Fruit fly (Drosophila melanogaster) whole organism, embryonic: ENCODE measurements around the gene CG9328.

ENCODE experiments used
- BEAF-32 ChIP-seq: fragments of 200-800 bp; sonication (Bioruptor generic); optimal IDR thresholded peaks from 3 replicates; lab custom pipeline; 2017; ENCODE audit warnings: missing biosample characterization, missing genetic modification characterization, mild to moderate bottlenecking, moderate library complexity, missing genetic modification reagents
- CG10147 ChIP-seq: fragments of 200-800 bp; sonication (Bioruptor generic); optimal IDR thresholded peaks from 2 replicates; lab custom pipeline; 2019; ENCODE audit warnings: missing biosample characterization, mild to moderate bottlenecking, missing genetic modification characterization, moderate library complexity
- CG10321 ChIP-seq: fragments of 200-800 bp; sonication (Bioruptor generic); IDR thresholded peaks from 2 replicates; pipeline ENCODE4 v1.3.6; 2022; ENCODE audit warnings: missing biosample characterization, missing genetic modification characterization
- CG10543 ChIP-seq: fragments of 200-800 bp; sonication (Bioruptor generic); optimal IDR thresholded peaks from 3 replicates; lab custom pipeline; 2017; ENCODE audit warnings: missing biosample characterization, mild to moderate bottlenecking, missing genetic modification characterization, moderate library complexity
- CG11504 ChIP-seq: fragments of 200-800 bp; sonication (Bioruptor generic); optimal IDR thresholded peaks from 3 replicates; lab custom pipeline; 2019; ENCODE audit warnings: missing biosample characterization, mild to moderate bottlenecking, missing genetic modification characterization, moderate library complexity
- CG11695 ChIP-seq: fragments of 200-800 bp; sonication (Bioruptor generic); IDR thresholded peaks from 3 replicates; pipeline ENCODE4 v1.3.6; 2022; ENCODE audit warnings: missing biosample characterization, missing genetic modification characterization
- CG13296 ChIP-seq: fragments of 200-800 bp; sonication (Bioruptor generic); optimal IDR thresholded peaks from 3 replicates; lab custom pipeline; 2018; ENCODE audit warnings: missing biosample characterization, mild to moderate bottlenecking, missing genetic modification characterization
- CG13424 ChIP-seq: fragments of 200-800 bp; sonication (Bioruptor generic); optimal IDR thresholded peaks from 2 replicates; lab custom pipeline; 2019; ENCODE audit warnings: missing biosample characterization, mild to moderate bottlenecking, missing genetic modification characterization, moderate library complexity
- CG13894 ChIP-seq: fragments of 200-800 bp; sonication (Bioruptor generic); optimal IDR thresholded peaks from 3 replicates; lab custom pipeline; 2018; ENCODE audit warnings: missing biosample characterization, mild to moderate bottlenecking, missing genetic modification characterization, moderate library complexity
- CG14667 ChIP-seq: fragments of 200-800 bp; sonication (Bioruptor generic); IDR thresholded peaks from 2 replicates; pipeline ENCODE4 v1.3.6; 2022; ENCODE audit warnings: missing biosample characterization, missing genetic modification characterization
- CG15073 ChIP-seq: fragments of 200-800 bp; sonication (Bioruptor generic); optimal IDR thresholded peaks from 2 replicates; lab custom pipeline; 2016; ENCODE audit warnings: missing biosample characterization, missing genetic modification characterization
- CG1602 ChIP-seq: fragments of 200-800 bp; sonication (Bioruptor generic); optimal IDR thresholded peaks from 3 replicates; lab custom pipeline; 2016; ENCODE audit warnings: missing biosample characterization, missing genetic modification characterization
- CG2120 ChIP-seq: fragments of 200-800 bp; sonication (Bioruptor generic); optimal IDR thresholded peaks from 3 replicates; lab custom pipeline; 2016; ENCODE audit warnings: missing biosample characterization, missing genetic modification characterization
- CG2678 ChIP-seq: fragments of 200-800 bp; sonication (Bioruptor generic); optimal IDR thresholded peaks from 3 replicates; lab custom pipeline; 2019; ENCODE audit warnings: missing biosample characterization, mild to moderate bottlenecking, missing genetic modification characterization, moderate library complexity
- CG3163 ChIP-seq: fragments of 200-800 bp; sonication (Bioruptor generic); optimal IDR thresholded peaks from 3 replicates; lab custom pipeline; 2016; ENCODE audit warnings: missing biosample characterization, missing genetic modification characterization
- CG32532 ChIP-seq: fragments of 200-800 bp; sonication (Bioruptor generic); IDR thresholded peaks from 2 replicates; pipeline ENCODE4 v1.3.6; 2022; ENCODE audit warnings: missing biosample characterization, missing genetic modification characterization
- CG42726 ChIP-seq: fragments of 200-800 bp; sonication (Bioruptor generic); IDR thresholded peaks from 2 replicates; pipeline ENCODE4 v1.3.6; 2022; ENCODE audit warnings: missing biosample characterization, missing genetic modification characterization; ENCODE audit not compliant: partially characterized antibody
- CG43689 ChIP-seq: fragments of 200-800 bp; sonication (Bioruptor generic); IDR thresholded peaks from 2 replicates; pipeline ENCODE4 v1.3.6; 2022; ENCODE audit warnings: missing biosample characterization, missing genetic modification characterization
- CG7556 ChIP-seq: fragments of 200-800 bp; sonication (Bioruptor generic); optimal IDR thresholded peaks from 2 replicates; lab custom pipeline; 2017; ENCODE audit warnings: missing biosample characterization, mild to moderate bottlenecking, missing genetic modification characterization
- CG7839 ChIP-seq: fragments of 200-800 bp; sonication (Bioruptor generic); optimal IDR thresholded peaks from 3 replicates; lab custom pipeline; 2018; ENCODE audit warnings: missing biosample characterization, mild to moderate bottlenecking, missing genetic modification characterization, moderate library complexity
- CG8089 ChIP-seq: fragments of 200-800 bp; sonication (Bioruptor generic); optimal IDR thresholded peaks from 3 replicates; lab custom pipeline; 2016; ENCODE audit warnings: missing biosample characterization, missing genetic modification characterization
- CG8290 ChIP-seq, 3 experiments: fragments of 200-800 bp; sonication (Bioruptor generic); optimal IDR thresholded peaks; 2 replicates each; lab custom pipeline; 2016 to 2019; ENCODE audit warnings: missing biosample characterization in 3 of 3, missing genetic modification characterization in 3 of 3, mild to moderate bottlenecking in 2 of 3, moderate library complexity in 1 of 3
- CG8478 ChIP-seq: fragments of >200 bp; optimal IDR thresholded peaks from 2 replicates; lab custom pipeline; 2018
- CG9817 ChIP-seq: fragments of 200-800 bp; sonication (Bioruptor generic); optimal IDR thresholded peaks from 2 replicates; lab custom pipeline; 2018; ENCODE audit warnings: missing biosample characterization, mild to moderate bottlenecking, missing genetic modification characterization, moderate library complexity
- CG9932 ChIP-seq: fragments of 200-800 bp; sonication (Bioruptor generic); IDR thresholded peaks from 2 replicates; pipeline ENCODE4 v1.3.6; 2022; ENCODE audit warnings: missing biosample characterization, missing genetic modification characterization
- CTCF ChIP-seq: fragments of 200-800 bp; sonication (Bioruptor generic); optimal IDR thresholded peaks from 2 replicates; lab custom pipeline; 2017; ENCODE audit warnings: missing biosample characterization, mild to moderate bottlenecking, missing genetic modification characterization, moderate library complexity
- D19A ChIP-seq: fragments of 200-800 bp; optimal IDR thresholded peaks from 3 replicates; lab custom pipeline; 2019; ENCODE audit warnings: missing biosample characterization, mild to moderate bottlenecking, missing genetic modification characterization, moderate library complexity
- Hsf ChIP-seq: fragments of 200-800 bp; sonication (Bioruptor generic); optimal IDR thresholded peaks from 3 replicates; lab custom pipeline; 2016; ENCODE audit warnings: missing biosample characterization, missing genetic modification characterization
- MBD-R2 ChIP-seq: fragments of 200-800 bp; sonication (Bioruptor generic); IDR thresholded peaks from 2 replicates; pipeline ENCODE4 v1.3.6; 2022; ENCODE audit warnings: missing biosample characterization, missing genetic modification characterization
- Med ChIP-seq: fragments of 200-800 bp; sonication (Bioruptor generic); peaks from one replicate; lab custom pipeline; 2016; ENCODE audit warnings: missing biosample characterization, missing genetic modification characterization, mild to moderate bottlenecking, inconsistent platforms, moderate library complexity
- Nf-YC ChIP-seq: fragments of 200-800 bp; optimal IDR thresholded peaks from 3 replicates; lab custom pipeline; 2019; ENCODE audit warnings: missing biosample characterization, mild to moderate bottlenecking, missing genetic modification characterization, moderate library complexity
- Ptx1 ChIP-seq: fragments of 200-800 bp; sonication (Bioruptor generic); IDR thresholded peaks from 2 replicates; pipeline ENCODE4 v1.3.6; 2022; ENCODE audit warnings: missing biosample characterization, missing genetic modification characterization
- Sin3A ChIP-seq: fragments of >200 bp; optimal IDR thresholded peaks from 2 replicates; lab custom pipeline; 2018
- ase ChIP-seq: fragments of 200-800 bp; sonication (Bioruptor generic); IDR thresholded peaks from 3 replicates; pipeline ENCODE4 v1.3.6; 2022; ENCODE audit warnings: missing biosample characterization, missing genetic modification characterization
- bab2 ChIP-seq: fragments of 200-800 bp; sonication (Bioruptor generic); optimal IDR thresholded peaks from 2 replicates; lab custom pipeline; 2016; ENCODE audit warnings: missing biosample characterization, missing genetic modification characterization
- dmrt99B ChIP-seq: fragments of 200-800 bp; sonication (Bioruptor generic); optimal IDR thresholded peaks from 2 replicates; lab custom pipeline; 2018; ENCODE audit warnings: missing biosample characterization, mild to moderate bottlenecking, missing genetic modification characterization, moderate library complexity
- dysf ChIP-seq: fragments of 200-800 bp; sonication (Bioruptor generic); IDR thresholded peaks from 3 replicates; pipeline ENCODE4 v1.3.6; 2022; ENCODE audit warnings: missing biosample characterization, missing genetic modification characterization
- fd3F ChIP-seq: fragments of 200-800 bp; sonication (Bioruptor generic); optimal IDR thresholded peaks from 2 replicates; lab custom pipeline; 2018; ENCODE audit warnings: missing biosample characterization, mild to moderate bottlenecking, missing genetic modification characterization, moderate library complexity
- her ChIP-seq: fragments of 200-800 bp; sonication (Bioruptor generic); optimal IDR thresholded peaks from 2 replicates; lab custom pipeline; 2016; ENCODE audit warnings: missing biosample characterization, missing genetic modification characterization
- kay ChIP-seq: fragments of 200-800 bp; sonication (Bioruptor generic); optimal IDR thresholded peaks from 2 replicates; lab custom pipeline; 2016; ENCODE audit warnings: missing biosample characterization, missing genetic modification characterization
- lab ChIP-seq: fragments of 200-800 bp; sonication (Bioruptor generic); optimal IDR thresholded peaks from 3 replicates; lab custom pipeline; 2017; ENCODE audit warnings: missing biosample characterization, missing genetic modification characterization, mild to moderate bottlenecking, moderate library complexity, missing genetic modification reagents
- luna ChIP-seq: fragments of 200-800 bp; sonication (Bioruptor generic); optimal IDR thresholded peaks from 2 replicates; lab custom pipeline; 2016; ENCODE audit warnings: missing biosample characterization, missing genetic modification characterization
- phol ChIP-seq: fragments of 200-800 bp; sonication (Bioruptor generic); optimal IDR thresholded peaks from 3 replicates; lab custom pipeline; 2018; ENCODE audit warnings: missing biosample characterization, mild to moderate bottlenecking, missing genetic modification characterization, moderate library complexity
- row ChIP-seq: fragments of 200-800 bp; sonication (Bioruptor generic); IDR thresholded peaks from 3 replicates; pipeline ENCODE4 v1.3.6; 2022; ENCODE audit warnings: missing biosample characterization, missing genetic modification characterization
- sob ChIP-seq: fragments of 200-800 bp; sonication (Bioruptor generic); IDR thresholded peaks from 2 replicates; pipeline ENCODE4 v1.3.6; 2022; ENCODE audit warnings: missing biosample characterization, missing genetic modification characterization
- sqz ChIP-seq: fragments of 200-800 bp; sonication (Bioruptor generic); optimal IDR thresholded peaks from 3 replicates; lab custom pipeline; 2018; ENCODE audit warnings: missing biosample characterization, mild to moderate bottlenecking, missing genetic modification characterization
- sug ChIP-seq: fragments of 200-800 bp; optimal IDR thresholded peaks from 2 replicates; lab custom pipeline; 2019; ENCODE audit warnings: missing biosample characterization, mild to moderate bottlenecking, missing genetic modification characterization, moderate library complexity
- twi ChIP-seq: fragments of 200-800 bp; optimal IDR thresholded peaks from 2 replicates; lab custom pipeline; 2019; ENCODE audit warnings: missing biosample characterization, mild to moderate bottlenecking, missing genetic modification characterization, moderate library complexity
- unc-4 ChIP-seq: fragments of 200-800 bp; sonication (Bioruptor generic); IDR thresholded peaks from 2 replicates; pipeline ENCODE4 v1.3.6; 2022; ENCODE audit warnings: missing biosample characterization, missing genetic modification characterization; ENCODE audit not compliant: partially characterized antibody
- vvl ChIP-seq: fragments of 200-800 bp; sonication (Bioruptor generic); IDR thresholded peaks from 2 replicates; pipeline ENCODE4 v1.3.6; 2022; ENCODE audit warnings: missing biosample characterization, missing genetic modification characterization

The CG9328 gene

dm6 chr2L:20829755-20830396, 32.4 kb downstream of the CG9328 start (continued):
- TF ChIP-seq vvl (0 out of 2 replicates have a peak, but pooled peaks have one; percentile 33), sug (tag; lab: Kevin White, UChicago) (peak; percentile 26), BEAF-32 (GFP tag; lab: Kevin White, UChicago) (peak; percentile 12), sqz (GFP tag; lab: Kevin White, UChicago) (no peak), Nf-YC (tag; lab: Kevin White, UChicago) (peak; percentile 14), CG9817 (tag; lab: Kevin White, UChicago) (peak; percentile 26), CG13894 (tag; lab: Kevin White, UChicago) (peak; percentile 18), CG10321 (GFP tag; lab: Robert Waterston, UW) (0 out of 2 replicates have a peak, but pooled peaks have one; percentile 8), CG13296 (GFP tag; lab: Kevin White, UChicago) (peak; percentile 47), CG11695 (0 out of 3 replicates have a peak, but pooled peaks have one; percentile 9), CG10543 (peak; percentile 14), CTCF (GFP tag; lab: Kevin White, UChicago) (peak; percentile 19), CG13424 (tag; lab: Kevin White, UChicago) (peak; percentile 30), lab (GFP tag; lab: Kevin White, UChicago) (peak; percentile 39), row (GFP tag; lab: Robert Waterston, UW) (peak; percentile 61), dysf (peak; percentile 13; the same call in 1 of the 3 replicates), Sin3A (lab: Kevin White, UChicago) (no peak), Med (GFP tag; lab: Kevin White, UChicago) (peak; percentile 39), her (GFP tag; lab: Kevin White, UChicago) (no peak), CG3163 (GFP tag; lab: Kevin White, UChicago) (peak; percentile 86), sob (GFP tag; lab: Robert Waterston, UW) (peak; percentile 9; the same call in 1 of the 2 replicates), D19A (tag; lab: Kevin White, UChicago) (peak; percentile 50), Ptx1 (GFP tag; lab: Robert Waterston, UW) (0 out of 2 replicates have a peak, but pooled peaks have one; percentile 16), luna (GFP tag; lab: Kevin White, UChicago) (no peak), CG11504 (peak; percentile 26), CG9932 (GFP tag; lab: Robert Waterston, UW) (peak; percentile 27), CG32532 (GFP tag; lab: Robert Waterston, UW) (peak; percentile 22; the same call in 1 of the 2 replicates), CG42726 (GFP tag; lab: Robert Waterston, UW) (no peak), CG7839 (tag; lab: Kevin White, UChicago) (peak; percentile 3), fd3F (peak; percentile 4), CG2120 (GFP tag; lab: Kevin White, UChicago) (peak; percentile 9), CG8478 (lab: Kevin White, UChicago) (no peak), CG2678 (tag; lab: Kevin White, UChicago) (peak; percentile 48)

dm6 chr2L:20831060-20831459, 33.5 kb downstream of the CG9328 start, which contains the start of gene CG31674:
Gene CG31674, plus strand, starts transcription at chr2L:20831262.
- TF ChIP-seq Hsf (GFP tag; lab: Kevin White, UChicago), result no peak
- TF ChIP-seq phol (tag; lab: Kevin White, UChicago), result no peak
- peak; percentile 90 for TF ChIP-seq Med (GFP tag; lab: Kevin White, UChicago)
- TF ChIP-seq CG1602 (GFP tag; lab: Kevin White, UChicago), result no peak
- peak; percentile 3 for TF ChIP-seq dmrt99B (tag; lab: Kevin White, UChicago)
- TF ChIP-seq CG15073 (GFP tag; lab: Kevin White, UChicago), result no peak
- no peak for TF ChIP-seq CG7556 (GFP tag; lab: Kevin White, UChicago)
- 0 out of 2 replicates have a peak, but pooled peaks have one; percentile 15 for TF ChIP-seq unc-4 (GFP tag; lab: Robert Waterston, UW)
- TF ChIP-seq sug (tag; lab: Kevin White, UChicago), result peak; percentile 37
- TF ChIP-seq twi (tag; lab: Kevin White, UChicago), result no peak
- no peak for TF ChIP-seq Ptx1 (GFP tag; lab: Robert Waterston, UW)
- no peak for TF ChIP-seq ase (GFP tag; lab: Robert Waterston, UW)
- TF ChIP-seq kay (GFP tag; lab: Kevin White, UChicago), result no peak
- no peak for TF ChIP-seq CG10543
- no peak for TF ChIP-seq CG10147 (GFP tag; lab: Kevin White, UChicago)
- TF ChIP-seq CG8290 (GFP tag; optimal IDR thresholded peaks at IDR 0.05; lab: Kevin White, UChicago), result no peak
- TF ChIP-seq CG8290 (tag; optimal IDR thresholded peaks at IDR 0.05; lab: Kevin White, UChicago), result peak in 1 of 2 experiments; percentile 19
- no peak for TF ChIP-seq MBD-R2 (GFP tag; lab: Robert Waterston, UW)
- TF ChIP-seq bab2 (GFP tag; lab: Kevin White, UChicago), result no peak
- TF ChIP-seq CG14667 (GFP tag; lab: Robert Waterston, UW), result no peak
- TF ChIP-seq CG43689 (GFP tag; lab: Robert Waterston, UW), result no peak
- TF ChIP-seq CG8089 (GFP tag; lab: Kevin White, UChicago), result no peak
